Fruit fly (Drosophila melanogaster) whole organism, embryonic: ENCODE data around the gene CG6790.

Experiments used
- CG1024 ChIP-seq: fragments of 200-800 bp; sonication (Bioruptor generic); IDR thresholded peaks from 2 replicates; pipeline ENCODE4 v1.3.6; 2022; ENCODE audit warnings: missing biosample characterization, missing genetic modification characterization
- CG10274 ChIP-seq: fragments of 200-800 bp; sonication (Bioruptor generic); optimal IDR thresholded peaks from 3 replicates; lab custom pipeline; 2017; ENCODE audit warnings: missing biosample characterization, mild to moderate bottlenecking, missing genetic modification characterization
- CG12659 ChIP-seq: fragments of 200-800 bp; sonication (Bioruptor generic); optimal IDR thresholded peaks from 3 replicates; lab custom pipeline; 2017; ENCODE audit warnings: mild to moderate bottlenecking, missing biosample characterization, missing genetic modification reagents, missing genetic modification characterization
- CG14441 ChIP-seq: fragments of 200-800 bp; sonication (Bioruptor generic); IDR thresholded peaks from 2 replicates; pipeline ENCODE4 v1.3.6; 2022; ENCODE audit warnings: missing biosample characterization, missing genetic modification characterization
- CG14965 ChIP-seq: fragments of 200-800 bp; sonication (Bioruptor generic); optimal IDR thresholded peaks from 2 replicates; lab custom pipeline; 2016; ENCODE audit warnings: missing biosample characterization, missing genetic modification characterization, borderline replicate concordance
- CG1529 ChIP-seq: fragments of 200-800 bp; sonication (Bioruptor generic); optimal IDR thresholded peaks from 3 replicates; lab custom pipeline; 2018; ENCODE audit warnings: missing biosample characterization, missing genetic modification characterization
- CG15479 ChIP-seq: fragments of 200-800 bp; sonication (Bioruptor generic); optimal IDR thresholded peaks from 3 replicates; lab custom pipeline; 2019; ENCODE audit warnings: missing biosample characterization, mild to moderate bottlenecking, missing genetic modification characterization, moderate library complexity
- CG17328 ChIP-seq: fragments of 200-800 bp; sonication (Bioruptor generic); IDR thresholded peaks from 2 replicates; pipeline ENCODE4 v1.3.6; 2022; ENCODE audit warnings: missing biosample characterization, missing genetic modification characterization
- CG17361 ChIP-seq: fragments of 200-800 bp; sonication (Bioruptor generic); IDR thresholded peaks from 3 replicates; pipeline ENCODE4 v1.3.6; 2022; ENCODE audit warnings: missing biosample characterization, missing genetic modification characterization
- CG3726 ChIP-seq: fragments of 200-800 bp; sonication (Bioruptor generic); IDR thresholded peaks from 3 replicates; pipeline ENCODE4, ENCODE4 v1.3.6; 2022; ENCODE audit warnings: missing biosample characterization, missing genetic modification characterization
- CG6654 ChIP-seq: fragments of 200-800 bp; sonication (Bioruptor generic); optimal IDR thresholded peaks from 2 replicates; lab custom pipeline; 2017; ENCODE audit warnings: missing biosample characterization, mild to moderate bottlenecking, missing genetic modification characterization
- CG7839 ChIP-seq: fragments of 200-800 bp; sonication (Bioruptor generic); optimal IDR thresholded peaks from 3 replicates; lab custom pipeline; 2018; ENCODE audit warnings: missing biosample characterization, mild to moderate bottlenecking, missing genetic modification characterization, moderate library complexity
- CG8478 ChIP-seq: fragments of >200 bp; optimal IDR thresholded peaks from 2 replicates; lab custom pipeline; 2018
- CkIIα-i1 ChIP-seq: fragments of 200-800 bp; sonication (Bioruptor generic); IDR thresholded peaks from 2 replicates; pipeline ENCODE4 v1.3.6; 2022; ENCODE audit warnings: missing biosample characterization, missing genetic modification characterization
- Dp ChIP-seq: fragments of 200-800 bp; sonication (Bioruptor generic); optimal IDR thresholded peaks from 2 replicates; lab custom pipeline; 2018; ENCODE audit warnings: missing biosample characterization, mild to moderate bottlenecking, missing genetic modification characterization, moderate library complexity
- Drgx ChIP-seq: fragments of 200-800 bp; sonication (Bioruptor generic); IDR thresholded peaks from 2 replicates; pipeline ENCODE4 v1.3.6; 2022; ENCODE audit warnings: missing biosample characterization, missing genetic modification characterization
- E2f1 ChIP-seq: fragments of 200-800 bp; sonication (Bioruptor generic); IDR thresholded peaks from 2 replicates; pipeline ENCODE4 v1.3.6; 2022; ENCODE audit warnings: missing biosample characterization, missing genetic modification characterization
- E2f2 ChIP-seq: fragments of 200-800 bp; sonication (Bioruptor generic); IDR thresholded peaks from 2 replicates; pipeline ENCODE4 v1.3.6; 2022; ENCODE audit warnings: missing biosample characterization, missing genetic modification characterization
- Ets97D ChIP-seq: fragments of 200-800 bp; sonication (Bioruptor generic); optimal IDR thresholded peaks from 3 replicates; lab custom pipeline; 2016; ENCODE audit warnings: missing biosample characterization, missing genetic modification characterization
- Fer2 ChIP-seq: fragments of 200-800 bp; sonication (Bioruptor generic); optimal IDR thresholded peaks from 2 replicates; lab custom pipeline; 2018; ENCODE audit warnings: missing biosample characterization, mild to moderate bottlenecking, missing genetic modification characterization, moderate library complexity
- HHEX ChIP-seq: fragments of 200-800 bp; sonication (Bioruptor generic); optimal IDR thresholded peaks from 3 replicates; lab custom pipeline; 2017; ENCODE audit warnings: missing biosample characterization, mild to moderate bottlenecking, missing genetic modification characterization, missing genetic modification reagents
- HLH3B ChIP-seq: fragments of 200-800 bp; sonication (Bioruptor generic); IDR thresholded peaks from 2 replicates; pipeline ENCODE4 v1.3.6; 2022; ENCODE audit warnings: missing biosample characterization, missing genetic modification characterization
- Hmx ChIP-seq: fragments of 200-800 bp; sonication (Bioruptor generic); optimal IDR thresholded peaks from 2 replicates; lab custom pipeline; 2016; ENCODE audit warnings: missing biosample characterization, missing genetic modification characterization
- Kr ChIP-seq: fragments of 200-800 bp; sonication (Bioruptor generic); optimal IDR thresholded peaks from 2 replicates; lab custom pipeline; 2017; ENCODE audit warnings: missing biosample characterization, mild to moderate bottlenecking, missing genetic modification characterization
- MESR4 ChIP-seq: fragments of 200-800 bp; sonication (Bioruptor generic); optimal IDR thresholded peaks from 2 replicates; lab custom pipeline; 2018; ENCODE audit warnings: missing biosample characterization, mild to moderate bottlenecking, missing genetic modification characterization, moderate library complexity
- NK7.1 ChIP-seq: fragments of 200-800 bp; sonication (Bioruptor generic); optimal IDR thresholded peaks from 3 replicates; lab custom pipeline; 2016; ENCODE audit warnings: missing biosample characterization, missing genetic modification characterization
- Nf-YA ChIP-seq: fragments of 200-800 bp; sonication (Bioruptor generic); IDR thresholded peaks from 2 replicates; pipeline ENCODE4 v1.3.6; 2022; ENCODE audit warnings: missing biosample characterization, missing genetic modification characterization
- NfI ChIP-seq: fragments of 200-800 bp; sonication (Bioruptor generic); optimal IDR thresholded peaks from 3 replicates; lab custom pipeline; 2018; ENCODE audit warnings: missing biosample characterization, mild to moderate bottlenecking, missing genetic modification characterization, moderate library complexity
- Taf1 ChIP-seq: fragments of 200-800 bp; sonication (Bioruptor generic); IDR thresholded peaks from 2 replicates; pipeline ENCODE4 v1.3.6; 2022; ENCODE audit warnings: missing biosample characterization, missing genetic modification characterization
- Trl ChIP-seq, 3 experiments: fragments of >200 bp in 2 of 3; fragments of 200-800 bp in 1 of 3; sonication (Bioruptor generic) in 1 of 3; optimal IDR thresholded peaks; 2 replicates in 1 of 3; 3 replicates in 2 of 3; lab custom pipeline; 2016 to 2017; ENCODE audit warnings: missing biosample characterization in 1 of 3, missing genetic modification characterization in 1 of 3
- Vsx1 ChIP-seq: fragments of 200-800 bp; sonication (Bioruptor generic); optimal IDR thresholded peaks from 2 replicates; lab custom pipeline; 2017; ENCODE audit warnings: missing biosample characterization, mild to moderate bottlenecking, missing genetic modification characterization, missing genetic modification reagents
- ato ChIP-seq: fragments of 200-800 bp; sonication (Bioruptor generic); IDR thresholded peaks from 2 replicates; pipeline ENCODE4 v1.3.6; 2022; ENCODE audit warnings: missing biosample characterization, missing genetic modification characterization; ENCODE audit not compliant: partially characterized antibody
- bsh ChIP-seq, 2 experiments: fragments of 200-800 bp; sonication (Bioruptor generic); optimal IDR thresholded peaks; 2 replicates each; lab custom pipeline; 2017 to 2018; ENCODE audit warnings: mild to moderate bottlenecking in 2 of 2, missing biosample characterization in 2 of 2, missing genetic modification characterization in 2 of 2, moderate library complexity in 1 of 2
- crc ChIP-seq: fragments of 200-800 bp; sonication (Bioruptor generic); optimal IDR thresholded peaks from 2 replicates; lab custom pipeline; 2016; ENCODE audit warnings: missing biosample characterization, missing genetic modification characterization
- disco-r ChIP-seq: fragments of 200-800 bp; sonication (Bioruptor generic); optimal IDR thresholded peaks from 2 replicates; lab custom pipeline; 2016; ENCODE audit warnings: missing biosample characterization, missing genetic modification characterization
- insv ChIP-seq, 2 experiments: fragments of 200-800 bp; sonication (Bioruptor generic); optimal IDR thresholded peaks; 3 replicates each; lab custom pipeline; 2016 to 2018; ENCODE audit warnings: missing biosample characterization in 2 of 2, missing genetic modification characterization in 2 of 2
- kah ChIP-seq: fragments of 200-800 bp; sonication (Bioruptor generic); optimal IDR thresholded peaks from 2 replicates; lab custom pipeline; 2018; ENCODE audit warnings: missing biosample characterization, mild to moderate bottlenecking, missing genetic modification characterization
- prd ChIP-seq, 3 experiments: fragments of >200 bp in 2 of 3; fragments of 200-800 bp in 1 of 3; sonication (Bioruptor generic) in 1 of 3; optimal IDR thresholded peaks in 2 of 3; IDR thresholded peaks in 1 of 3; 2 replicates in 2 of 3; 3 replicates in 1 of 3; pipeline versions ENCODE4 v1.3.6 to Lab custom; 2017 to 2022; ENCODE audit warnings: missing biosample characterization in 1 of 3, missing genetic modification characterization in 1 of 3
- pzg ChIP-seq: fragments of 200-800 bp; sonication (Bioruptor generic); optimal IDR thresholded peaks from 3 replicates; lab custom pipeline; 2018; ENCODE audit warnings: missing biosample characterization, mild to moderate bottlenecking, missing genetic modification characterization, moderate library complexity
- repo ChIP-seq: fragments of 200-800 bp; sonication (Bioruptor generic); optimal IDR thresholded peaks from 2 replicates; lab custom pipeline; 2016; ENCODE audit warnings: missing biosample characterization, missing genetic modification characterization
- row ChIP-seq: fragments of 200-800 bp; sonication (Bioruptor generic); IDR thresholded peaks from 3 replicates; pipeline ENCODE4 v1.3.6; 2022; ENCODE audit warnings: missing biosample characterization, missing genetic modification characterization
- schlank ChIP-seq: fragments of 200-800 bp; sonication (Bioruptor generic); optimal IDR thresholded peaks from 2 replicates; lab custom pipeline; 2018; ENCODE audit warnings: missing biosample characterization, mild to moderate bottlenecking, missing genetic modification characterization
- seq ChIP-seq: fragments of 200-800 bp; sonication (Bioruptor generic); IDR thresholded peaks from 2 replicates; pipeline ENCODE4 v1.3.6; 2022; ENCODE audit warnings: missing biosample characterization, missing genetic modification characterization
- slp2 ChIP-seq: fragments of 200-800 bp; sonication (Bioruptor generic); optimal IDR thresholded peaks from 2 replicates; lab custom pipeline; 2016; ENCODE audit warnings: missing biosample characterization, missing genetic modification characterization
- sr ChIP-seq: fragments of 200-800 bp; sonication (Bioruptor generic); IDR thresholded peaks from 3 replicates; pipeline ENCODE4 v1.3.6; 2022; ENCODE audit warnings: missing biosample characterization, missing genetic modification characterization
- tna ChIP-seq: fragments of 200-800 bp; sonication (Bioruptor generic); IDR thresholded peaks from 2 replicates; pipeline ENCODE4 v1.3.6; 2022; ENCODE audit warnings: missing biosample characterization, missing genetic modification characterization; ENCODE audit not compliant: partially characterized antibody
- vvl ChIP-seq: fragments of 200-800 bp; sonication (Bioruptor generic); IDR thresholded peaks from 2 replicates; pipeline ENCODE4 v1.3.6; 2022; ENCODE audit warnings: missing biosample characterization, missing genetic modification characterization
- zf30C ChIP-seq: fragments of 200-800 bp; sonication (Bioruptor generic); optimal IDR thresholded peaks from 3 replicates; lab custom pipeline; 2018; ENCODE audit warnings: missing biosample characterization, mild to moderate bottlenecking, missing genetic modification characterization

Gene CG6790

DNA sequence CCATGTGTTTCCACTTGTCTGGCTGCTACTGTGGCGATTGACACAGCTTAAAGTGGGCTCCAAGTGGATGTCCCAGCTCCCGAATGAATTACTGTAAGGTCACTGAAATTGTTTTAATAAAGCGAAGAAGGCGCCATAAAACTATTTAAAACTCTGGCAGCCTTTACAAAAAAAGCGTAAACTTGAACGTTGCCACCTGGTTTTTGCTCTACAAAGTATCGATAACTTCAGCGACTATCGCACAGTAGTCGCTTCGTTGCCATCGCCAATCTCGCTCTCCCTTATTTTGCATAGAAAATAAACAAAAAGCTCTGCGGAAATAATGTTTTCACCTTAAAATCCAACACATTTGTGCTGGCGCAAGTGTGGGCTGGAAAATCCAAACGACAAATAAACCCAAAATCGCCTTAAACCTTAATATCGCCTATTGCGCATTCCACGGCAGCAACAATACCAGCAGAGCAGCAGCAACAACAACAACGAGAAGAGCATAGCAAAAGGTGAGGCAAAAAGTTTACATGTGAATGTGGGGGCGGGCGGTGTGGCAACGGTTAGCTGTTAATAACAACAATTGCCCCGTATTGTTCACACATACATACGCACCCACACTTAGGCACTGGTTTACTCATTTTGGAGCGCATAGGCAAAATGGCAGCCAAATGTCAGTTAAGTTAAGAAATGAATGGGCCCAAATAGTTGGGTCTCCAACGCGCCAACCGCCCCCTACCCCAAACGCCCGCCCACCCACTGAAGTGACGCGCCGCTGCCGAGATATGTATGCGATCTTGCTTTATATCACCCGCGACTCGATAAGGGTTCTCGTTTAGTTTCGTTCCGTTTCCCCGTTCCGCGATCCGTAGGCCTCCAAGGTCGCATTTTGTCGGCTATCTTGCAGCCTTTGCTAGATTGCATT is 3.1 kb upstream of the CG6790 start, which contains the start of gene wkd (continued):
- TF ChIP-seq Ets97D (peak; percentile 63), CG14965 (GFP tag; lab: Kevin White, UChicago) (no peak), insv (GFP tag; optimal IDR thresholded peaks at IDR 0.05; lab: Kevin White, UChicago) (no peak), CkIIα-i1 (no peak), schlank (tag; lab: Kevin White, UChicago) (no peak), seq (no peak), CG7839 (tag; lab: Kevin White, UChicago) (no peak), HLH3B (GFP tag; lab: Robert Waterston, UW) (no peak), HHEX (GFP tag; lab: Kevin White, UChicago) (no peak), Hmx (GFP tag; lab: Kevin White, UChicago) (no peak), CG3726 (GFP tag; lab: Robert Waterston, UW) (no peak), zf30C (GFP tag; lab: Kevin White, UChicago) (no peak), Drgx (GFP tag; lab: Robert Waterston, UW) (no peak), bsh (GFP tag; optimal IDR thresholded peaks at IDR 0.05; lab: Kevin White, UChicago) (no peak), NfI (GFP tag; lab: Kevin White, UChicago) (no peak), CG15479 (GFP tag; lab: Kevin White, UChicago) (no peak), Vsx1 (GFP tag; lab: Kevin White, UChicago) (no peak), CG14441 (no peak), CG1529 (GFP tag; lab: Kevin White, UChicago) (no peak), slp2 (GFP tag; lab: Kevin White, UChicago) (no peak), NK7.1 (GFP tag; lab: Kevin White, UChicago) (no peak), row (GFP tag; lab: Robert Waterston, UW) (0 out of 3 replicates have a peak, but pooled peaks have one; percentile 20), Dp (GFP tag; lab: Kevin White, UChicago) (peak; percentile 90), CG10274 (GFP tag; lab: Kevin White, UChicago) (no peak), kah (GFP tag; lab: Kevin White, UChicago) (no peak), CG17361 (GFP tag; lab: Robert Waterston, UW) (peak; percentile 25; the same call in 1 of the 3 replicates), Fer2 (tag; lab: Kevin White, UChicago) (no peak), E2f1 (GFP tag; lab: Robert Waterston, UW) (no peak), repo (no peak), Trl (optimal IDR thresholded peaks at IDR 0.05; lab: Kevin White, UChicago) (peak in 1 of 2 experiments; percentile 61), Trl (GFP tag; optimal IDR thresholded peaks at IDR 0.05; lab: Kevin White, UChicago) (no peak), vvl (GFP tag; lab: Robert Waterston, UW) (peak; percentile 51; the same call in 1 of the 2 replicates), tna (peak; percentile 75; the same call in 1 of the 2 replicates), CG6654 (GFP tag; lab: Kevin White, UChicago) (no peak), ato (GFP tag; lab: Robert Waterston, UW) (peak; percentile 77; the same call in 1 of the 2 replicates), Taf1 (GFP tag; lab: Robert Waterston, UW) (no peak), MESR4 (GFP tag; lab: Kevin White, UChicago) (peak; percentile 77), crc (GFP tag; lab: Kevin White, UChicago) (no peak), Nf-YA (GFP tag; lab: Robert Waterston, UW) (no peak), Kr (no peak), E2f2 (GFP tag; lab: Robert Waterston, UW) (peak; percentile 93), CG1024 (no peak), disco-r (GFP tag; lab: Kevin White, UChicago) (no peak), sr (peak; percentile 69; the same call in 2 of the 3 replicates), prd (optimal IDR thresholded peaks at IDR 0.05; lab: Kevin White, UChicago) (no peak), prd (GFP tag; IDR thresholded peaks at IDR 0.05; lab: Robert Waterston, UW) (no peak), CG8478 (no peak), CG12659 (peak; percentile 73), CG17328 (GFP tag; lab: Robert Waterston, UW) (no peak), pzg (GFP tag; lab: Kevin White, UChicago) (peak; percentile 86)
